Fruit fly (Drosophila melanogaster) whole organism, pupa: ENCODE data around the gene CG6675.

Experiments
- CG12605 ChIP-seq: fragments of 200-800 bp; sonication (Bioruptor generic); IDR thresholded peaks from 2 replicates; pipeline ENCODE4 v1.3.6; 2022; ENCODE audit warnings: missing biosample characterization, missing genetic modification characterization
- CG13204 ChIP-seq: fragments of 200-800 bp; sonication (Bioruptor generic); optimal IDR thresholded peaks from 2 replicates; lab custom pipeline; 2018; ENCODE audit warnings: missing biosample characterization, mild to moderate bottlenecking, missing genetic modification characterization, moderate library complexity
- CG15710 ChIP-seq: fragments of 200-800 bp; sonication (Bioruptor generic); optimal IDR thresholded peaks from 2 replicates; lab custom pipeline; 2018; ENCODE audit warnings: missing biosample characterization, mild to moderate bottlenecking, missing genetic modification characterization, moderate library complexity
- CG32121 ChIP-seq: fragments of 200-800 bp; sonication (Bioruptor generic); IDR thresholded peaks from 2 replicates; pipeline ENCODE4 v1.3.6; 2022; ENCODE audit warnings: missing biosample characterization, missing genetic modification characterization
- CG8159 ChIP-seq: fragments of 200-800 bp; sonication (Bioruptor generic); optimal IDR thresholded peaks from 3 replicates; lab custom pipeline; 2018; ENCODE audit warnings: missing biosample characterization, mild to moderate bottlenecking, missing genetic modification characterization, moderate library complexity
- CG9948 ChIP-seq: fragments of 200-800 bp; sonication (Bioruptor generic); optimal IDR thresholded peaks from 2 replicates; lab custom pipeline; 2018; ENCODE audit warnings: missing biosample characterization, mild to moderate bottlenecking, missing genetic modification characterization, moderate library complexity
- D1 ChIP-seq: fragments of 200-800 bp; sonication (Bioruptor generic); optimal IDR thresholded peaks from 2 replicates; lab custom pipeline; 2018; ENCODE audit warnings: missing biosample characterization, mild to moderate bottlenecking, missing genetic modification characterization, moderate library complexity
- EcR ChIP-seq: fragments of 200-800 bp; sonication (Bioruptor generic); optimal IDR thresholded peaks from 3 replicates; lab custom pipeline; 2019; ENCODE audit warnings: missing biosample characterization, missing genetic modification characterization, mild to moderate bottlenecking, moderate library complexity, missing genetic modification reagents
- Ets98B ChIP-seq: fragments of 200-800 bp; sonication (Bioruptor generic); IDR thresholded peaks from 2 replicates; pipeline ENCODE4 v1.3.6; 2022; ENCODE audit warnings: missing biosample characterization, missing genetic modification characterization
- Pif1A ChIP-seq: fragments of 200-800 bp; sonication (Bioruptor generic); optimal IDR thresholded peaks from 3 replicates; lab custom pipeline; 2016; ENCODE audit warnings: missing biosample characterization, missing genetic modification characterization
- Snoo ChIP-seq: fragments of 200-800 bp; sonication (Bioruptor generic); optimal IDR thresholded peaks from 3 replicates; lab custom pipeline; 2017; ENCODE audit warnings: missing biosample characterization, mild to moderate bottlenecking, missing genetic modification characterization, inconsistent platforms
- fd96Ca ChIP-seq: fragments of 200-800 bp; sonication (Bioruptor generic); IDR thresholded peaks from 3 replicates; pipeline ENCODE4 v1.3.6; 2022; ENCODE audit warnings: missing biosample characterization, missing genetic modification characterization
- gl ChIP-seq: fragments of 200-800 bp; sonication (Bioruptor generic); optimal IDR thresholded peaks from 2 replicates; lab custom pipeline; 2018; ENCODE audit warnings: missing biosample characterization, mild to moderate bottlenecking, missing genetic modification characterization
- rn ChIP-seq: fragments of 200-800 bp; sonication (Bioruptor generic); IDR thresholded peaks from 2 replicates; pipeline ENCODE4 v1.3.6; 2022; ENCODE audit warnings: missing biosample characterization, missing genetic modification characterization

- TF ChIP-seq Ets98B, result no peak
- TF ChIP-seq D1 (tag; lab: Kevin White, UChicago), result no peak
- no peak for TF ChIP-seq Pif1A (GFP tag; lab: Kevin White, UChicago)
- no peak for TF ChIP-seq CG12605 (GFP tag; lab: Robert Waterston, UW)
- TF ChIP-seq CG13204 (GFP tag; lab: Kevin White, UChicago), result no peak
- no peak for TF ChIP-seq CG32121
- TF ChIP-seq Snoo (tag; lab: Kevin White, UChicago), result no peak
- TF ChIP-seq rn, result no peak
- no peak for TF ChIP-seq gl (tag; lab: Kevin White, UChicago)
- no peak for TF ChIP-seq CG15710 (tag; lab: Kevin White, UChicago)
- no peak for TF ChIP-seq CG8159 (tag; lab: Kevin White, UChicago)
- no peak for TF ChIP-seq fd96Ca (GFP tag; lab: Robert Waterston, UW)
- no peak for TF ChIP-seq EcR
- TF ChIP-seq CG9948, result no peak
These were observed 31.2 kb downstream of the CG6675 start for dm6 chr2L:22139960-22140359.
